Fruit fly (Drosophila melanogaster) whole organism, embryonic: ENCODE results near the gene fz.
A peak's percentile ranks its signal among the peaks of the same experiment; 100 is the strongest.

Experiments used
- Atf-2 ChIP-seq: fragments of 200-800 bp; sonication (Bioruptor generic); optimal IDR thresholded peaks from 2 replicates; lab custom pipeline; 2016; ENCODE audit warnings: missing biosample characterization, missing genetic modification characterization
- BEAF-32 ChIP-seq: fragments of 200-800 bp; sonication (Bioruptor generic); optimal IDR thresholded peaks from 3 replicates; lab custom pipeline; 2017; ENCODE audit warnings: missing biosample characterization, missing genetic modification characterization, mild to moderate bottlenecking, moderate library complexity, missing genetic modification reagents
- CG11560 ChIP-seq: fragments of 200-800 bp; sonication (Bioruptor generic); IDR thresholded peaks from 3 replicates; pipeline ENCODE4 v1.3.6; 2022; ENCODE audit warnings: missing biosample characterization, missing genetic modification characterization
- CG1233 ChIP-seq: fragments of 200-800 bp; sonication (Bioruptor generic); optimal IDR thresholded peaks from 4 replicates; lab custom pipeline; 2018; ENCODE audit warnings: missing biosample characterization, mild to moderate bottlenecking, missing genetic modification characterization
- CG13624 ChIP-seq: fragments of 200-800 bp; sonication (Bioruptor generic); optimal IDR thresholded peaks from 2 replicates; lab custom pipeline; 2016; ENCODE audit warnings: missing biosample characterization, missing genetic modification characterization
- CG15011 ChIP-seq: fragments of 200-800 bp; sonication (Bioruptor generic); optimal IDR thresholded peaks from 3 replicates; lab custom pipeline; 2018; ENCODE audit warnings: missing biosample characterization, mild to moderate bottlenecking, missing genetic modification characterization
- CG17912 ChIP-seq: fragments of 200-800 bp; sonication (Bioruptor generic); optimal IDR thresholded peaks from 2 replicates; lab custom pipeline; 2018; ENCODE audit warnings: missing biosample characterization, mild to moderate bottlenecking, missing genetic modification characterization
- CG18011 ChIP-seq: fragments of 200-800 bp; sonication (Bioruptor generic); optimal IDR thresholded peaks from 2 replicates; lab custom pipeline; 2017; ENCODE audit warnings: missing biosample characterization, missing genetic modification characterization, mild to moderate bottlenecking, moderate library complexity, missing genotype
- CG18599 ChIP-seq: fragments of 200-800 bp; sonication (Bioruptor generic); optimal IDR thresholded peaks from 3 replicates; lab custom pipeline; 2017; ENCODE audit warnings: missing biosample characterization, missing genetic modification characterization, mild to moderate bottlenecking, moderate library complexity, missing genetic modification reagents
- CG2202 ChIP-seq: fragments of 200-800 bp; sonication (Bioruptor generic); optimal IDR thresholded peaks from 2 replicates; lab custom pipeline; 2018; ENCODE audit warnings: missing biosample characterization, mild to moderate bottlenecking, missing genetic modification characterization
- CG2889 ChIP-seq: fragments of 200-800 bp; sonication (Bioruptor generic); IDR thresholded peaks from 3 replicates; pipeline ENCODE4 v1.3.6; 2022; ENCODE audit warnings: missing biosample characterization, missing genetic modification characterization
- CG30020 ChIP-seq: fragments of 200-800 bp; optimal IDR thresholded peaks from 2 replicates; lab custom pipeline; 2019; ENCODE audit warnings: missing biosample characterization, mild to moderate bottlenecking, missing genetic modification characterization, moderate library complexity
- CG31224 ChIP-seq: fragments of 200-800 bp; sonication (Bioruptor generic); IDR thresholded peaks from 2 replicates; pipeline ENCODE4 v1.3.6; 2022; ENCODE audit warnings: missing biosample characterization, missing genetic modification characterization
- CG3407 ChIP-seq: fragments of 200-800 bp; sonication (Bioruptor generic); optimal IDR thresholded peaks from 2 replicates; lab custom pipeline; 2018; ENCODE audit warnings: missing biosample characterization, mild to moderate bottlenecking, missing genetic modification characterization
- CG4707 ChIP-seq: fragments of 200-800 bp; sonication (Bioruptor generic); optimal IDR thresholded peaks from 2 replicates; lab custom pipeline; 2018; ENCODE audit warnings: missing biosample characterization, mild to moderate bottlenecking, missing genetic modification characterization, moderate library complexity
- CG6654 ChIP-seq: fragments of 200-800 bp; sonication (Bioruptor generic); optimal IDR thresholded peaks from 2 replicates; lab custom pipeline; 2017; ENCODE audit warnings: missing biosample characterization, mild to moderate bottlenecking, missing genetic modification characterization
- CG6791 ChIP-seq: fragments of 200-800 bp; sonication (Bioruptor generic); IDR thresholded peaks from 3 replicates; pipeline ENCODE4 v1.3.6; 2022; ENCODE audit warnings: missing biosample characterization, missing genetic modification characterization; ENCODE audit not compliant: partially characterized antibody
- D19A ChIP-seq: fragments of 200-800 bp; optimal IDR thresholded peaks from 3 replicates; lab custom pipeline; 2019; ENCODE audit warnings: missing biosample characterization, mild to moderate bottlenecking, missing genetic modification characterization, moderate library complexity
- Doc2 ChIP-seq: fragments of 200-800 bp; sonication (Bioruptor generic); IDR thresholded peaks from 2 replicates; pipeline ENCODE4 v1.3.6; 2022; ENCODE audit warnings: missing biosample characterization, missing genetic modification characterization
- Elba2 ChIP-seq: fragments of 200-800 bp; sonication (Bioruptor generic); optimal IDR thresholded peaks from 3 replicates; lab custom pipeline; 2016; ENCODE audit warnings: missing biosample characterization, missing genetic modification characterization
- Ets97D ChIP-seq: fragments of 200-800 bp; sonication (Bioruptor generic); optimal IDR thresholded peaks from 3 replicates; lab custom pipeline; 2016; ENCODE audit warnings: missing biosample characterization, missing genetic modification characterization
- HLH4C ChIP-seq: fragments of 200-800 bp; sonication (Bioruptor generic); IDR thresholded peaks from 3 replicates; pipeline ENCODE4 v1.3.6; 2022; ENCODE audit warnings: missing biosample characterization, missing genetic modification characterization; ENCODE audit not compliant: partially characterized antibody
- HLH54F ChIP-seq: fragments of 200-800 bp; sonication (Bioruptor generic); optimal IDR thresholded peaks from 3 replicates; lab custom pipeline; 2016; ENCODE audit warnings: missing biosample characterization, missing genetic modification characterization
- Hsf ChIP-seq: fragments of 200-800 bp; sonication (Bioruptor generic); optimal IDR thresholded peaks from 3 replicates; lab custom pipeline; 2016; ENCODE audit warnings: missing biosample characterization, missing genetic modification characterization
- NFAT ChIP-seq: fragments of 200-800 bp; sonication (Bioruptor generic); IDR thresholded peaks from 2 replicates; pipeline ENCODE4 v1.3.6; 2022; ENCODE audit warnings: missing biosample characterization, missing genetic modification characterization
- Nf-YC ChIP-seq: fragments of 200-800 bp; optimal IDR thresholded peaks from 3 replicates; lab custom pipeline; 2019; ENCODE audit warnings: missing biosample characterization, mild to moderate bottlenecking, missing genetic modification characterization, moderate library complexity
- Oli ChIP-seq: fragments of 200-800 bp; sonication (Bioruptor generic); optimal IDR thresholded peaks from 2 replicates; lab custom pipeline; 2018; ENCODE audit warnings: missing biosample characterization, mild to moderate bottlenecking, missing genetic modification characterization, moderate library complexity
- PHDP ChIP-seq: fragments of 200-800 bp; sonication (Bioruptor generic); optimal IDR thresholded peaks from 3 replicates; lab custom pipeline; 2018; ENCODE audit warnings: missing biosample characterization, mild to moderate bottlenecking, missing genetic modification characterization, moderate library complexity
- Poxn ChIP-seq: fragments of 200-800 bp; sonication (Bioruptor generic); IDR thresholded peaks from 2 replicates; pipeline ENCODE4 v1.3.6; 2022; ENCODE audit warnings: missing biosample characterization, missing genetic modification characterization
- Rfx ChIP-seq: fragments of 200-800 bp; sonication (Bioruptor generic); IDR thresholded peaks from 2 replicates; pipeline ENCODE4 v1.3.6; 2022; ENCODE audit warnings: missing biosample characterization, missing genetic modification characterization
- Sry-β ChIP-seq: fragments of 200-800 bp; sonication (Bioruptor generic); optimal IDR thresholded peaks from 2 replicates; lab custom pipeline; 2018; ENCODE audit warnings: missing biosample characterization, mild to moderate bottlenecking, missing genetic modification characterization, moderate library complexity
- Tbp ChIP-seq: fragments of >200 bp; optimal IDR thresholded peaks from 2 replicates; lab custom pipeline; 2018; ENCODE audit warnings: missing biosample characterization, missing genetic modification characterization
- bigmax ChIP-seq: fragments of 200-800 bp; sonication (Bioruptor generic); optimal IDR thresholded peaks from 2 replicates; lab custom pipeline; 2018; ENCODE audit warnings: missing biosample characterization, mild to moderate bottlenecking, missing genetic modification characterization
- cato ChIP-seq: fragments of 200-800 bp; sonication (Bioruptor generic); optimal IDR thresholded peaks from 2 replicates; lab custom pipeline; 2016; ENCODE audit warnings: missing biosample characterization, missing genetic modification characterization, borderline replicate concordance
- croc ChIP-seq: fragments of 200-800 bp; sonication (Bioruptor generic); conservative IDR thresholded peaks from 3 replicates; pipeline ENCODE4 v1.3.6; 2022; ENCODE audit warnings: missing biosample characterization, missing genetic modification characterization
- disco-r ChIP-seq: fragments of 200-800 bp; sonication (Bioruptor generic); optimal IDR thresholded peaks from 2 replicates; lab custom pipeline; 2016; ENCODE audit warnings: missing biosample characterization, missing genetic modification characterization
- dpn ChIP-seq, 2 experiments: fragments of 200-800 bp; sonication (Bioruptor generic); optimal IDR thresholded peaks; 3 replicates each; lab custom pipeline; 2016; ENCODE audit warnings: missing biosample characterization in 2 of 2, missing genetic modification characterization in 2 of 2
- eve ChIP-seq, 2 experiments: fragments of >200 bp; optimal IDR thresholded peaks; 2 replicates each; lab custom pipeline; 2017; ENCODE audit warnings: missing biosample characterization in 2 of 2, missing genetic modification characterization in 2 of 2
- gem ChIP-seq: fragments of 200-800 bp; sonication (Bioruptor generic); optimal IDR thresholded peaks from 2 replicates; lab custom pipeline; 2019; ENCODE audit warnings: missing biosample characterization, mild to moderate bottlenecking, missing genetic modification characterization, moderate library complexity
- maf-S ChIP-seq: fragments of 200-800 bp; sonication (Bioruptor generic); optimal IDR thresholded peaks from 2 replicates; lab custom pipeline; 2016; ENCODE audit warnings: missing biosample characterization, missing genetic modification characterization
- nom ChIP-seq: fragments of 200-800 bp; sonication (Bioruptor generic); optimal IDR thresholded peaks from 2 replicates; lab custom pipeline; 2017; ENCODE audit warnings: missing biosample characterization, missing genetic modification characterization, mild to moderate bottlenecking, moderate library complexity, missing genetic modification reagents
- pzg ChIP-seq: fragments of 200-800 bp; sonication (Bioruptor generic); optimal IDR thresholded peaks from 3 replicates; lab custom pipeline; 2018; ENCODE audit warnings: missing biosample characterization, mild to moderate bottlenecking, missing genetic modification characterization, moderate library complexity
- sens ChIP-seq: fragments of 200-800 bp; sonication (Bioruptor generic); peaks from one replicate; lab custom pipeline; 2016; ENCODE audit warnings: missing biosample characterization, missing genetic modification characterization
- sens-2 ChIP-seq: fragments of 200-800 bp; sonication (Bioruptor generic); IDR thresholded peaks from 2 replicates; pipeline ENCODE4 v1.3.6; 2022; ENCODE audit warnings: missing biosample characterization, missing genetic modification characterization
- slp2 ChIP-seq: fragments of 200-800 bp; sonication (Bioruptor generic); optimal IDR thresholded peaks from 2 replicates; lab custom pipeline; 2016; ENCODE audit warnings: missing biosample characterization, missing genetic modification characterization
- sna ChIP-seq: fragments of 200-800 bp; sonication (Bioruptor generic); IDR thresholded peaks from 2 replicates; pipeline ENCODE4 v1.3.6; 2022; ENCODE audit warnings: missing biosample characterization, missing genetic modification characterization; ENCODE audit not compliant: partially characterized antibody
- so ChIP-seq: fragments of 200-800 bp; sonication (Bioruptor generic); IDR thresholded peaks from 3 replicates; pipeline ENCODE4 v1.3.6; 2022; ENCODE audit warnings: missing biosample characterization, missing genetic modification characterization
- trem ChIP-seq: fragments of 200-800 bp; optimal IDR thresholded peaks from 3 replicates; lab custom pipeline; 2019; ENCODE audit warnings: missing biosample characterization, mild to moderate bottlenecking, missing genetic modification characterization, moderate library complexity
- vfl ChIP-seq: fragments of 200-800 bp; sonication (Bioruptor generic); optimal IDR thresholded peaks from 2 replicates; lab custom pipeline; 2016; ENCODE audit warnings: missing biosample characterization, missing genetic modification characterization
- yki ChIP-seq: fragments of >200 bp; optimal IDR thresholded peaks from 3 replicates; lab custom pipeline; 2018
- zf30C ChIP-seq: fragments of 200-800 bp; sonication (Bioruptor generic); optimal IDR thresholded peaks from 3 replicates; lab custom pipeline; 2018; ENCODE audit warnings: missing biosample characterization, mild to moderate bottlenecking, missing genetic modification characterization

fz gene

DNA sequence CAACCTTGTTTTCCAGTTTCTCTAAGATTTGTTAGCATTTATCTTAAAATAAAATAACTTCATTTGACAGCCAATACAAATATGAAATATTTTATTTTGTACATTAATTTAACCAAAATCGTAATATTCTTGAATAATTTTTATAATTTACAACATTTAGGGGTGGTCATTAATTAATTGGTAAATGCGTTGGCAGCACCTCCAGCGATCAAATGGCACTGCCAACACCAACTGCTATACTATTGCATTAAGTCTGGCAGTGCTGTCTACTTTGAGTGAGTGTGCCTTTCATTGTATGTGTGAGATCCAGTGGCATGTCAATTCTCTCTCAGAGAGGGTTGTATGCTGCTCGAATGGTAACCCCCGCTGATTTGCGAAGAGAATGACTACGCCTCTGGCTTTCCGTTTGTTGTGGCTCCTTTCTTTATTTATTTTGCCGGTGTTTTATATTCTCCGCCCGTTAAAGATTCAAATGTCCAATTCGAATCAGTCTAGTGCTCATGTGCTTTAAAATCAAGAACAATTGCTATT is 136.1 kb downstream of the fz start, which contains the start of gene CG3919 (continued):
- TF ChIP-seq PHDP (tag; lab: Kevin White, UChicago): peak; percentile 56
- TF ChIP-seq CG17912 (GFP tag; lab: Kevin White, UChicago): no peak
- peak; percentile 50 for TF ChIP-seq Nf-YC (tag; lab: Kevin White, UChicago)
- TF ChIP-seq disco-r: no peak
- peak; percentile 28 for TF ChIP-seq HLH54F (GFP tag; lab: Kevin White, UChicago)
- TF ChIP-seq NFAT (GFP tag; lab: Robert Waterston, UW): peak; percentile 78
- peak; percentile 59 for TF ChIP-seq Oli (tag; lab: Kevin White, UChicago)
- no peak for TF ChIP-seq zf30C
- TF ChIP-seq D19A: peak; percentile 52
- TF ChIP-seq CG30020 (tag; lab: Kevin White, UChicago): no peak
- peak in 1 of 2 experiments; percentile 61 for TF ChIP-seq eve (GFP tag; optimal IDR thresholded peaks at IDR 0.05; lab: Kevin White, UChicago)
- TF ChIP-seq Tbp: no peak
- TF ChIP-seq croc: peak; percentile 42; the same call in 1 of the 3 replicates
- TF ChIP-seq Poxn: no peak
- no peak for TF ChIP-seq CG2202 (tag; lab: Kevin White, UChicago)
- peak; percentile 15 for TF ChIP-seq CG3407 (GFP tag; lab: Kevin White, UChicago)
- TF ChIP-seq sens-2 (GFP tag; lab: Robert Waterston, UW): 0 out of 2 replicates have a peak, but pooled peaks have one; percentile 24
- no peak for TF ChIP-seq bigmax
- no peak for TF ChIP-seq CG13624
- no peak for TF ChIP-seq HLH4C (GFP tag; lab: Robert Waterston, UW)
- TF ChIP-seq CG15011: no peak
- no peak for TF ChIP-seq CG11560
- TF ChIP-seq gem (tag; lab: Kevin White, UChicago): peak; percentile 82
- TF ChIP-seq so (GFP tag; lab: Robert Waterston, UW): no peak
- TF ChIP-seq BEAF-32 (GFP tag; lab: Kevin White, UChicago): peak; percentile 23
- TF ChIP-seq nom (GFP tag; lab: Kevin White, UChicago): peak; percentile 67
- peak; percentile 40 for TF ChIP-seq Ets97D (GFP tag; lab: Kevin White, UChicago)
- TF ChIP-seq Doc2 (GFP tag; lab: Robert Waterston, UW): no peak
- peak; percentile 60 for TF ChIP-seq slp2
- TF ChIP-seq CG6654 (GFP tag; lab: Kevin White, UChicago): peak; percentile 49
- no peak for TF ChIP-seq CG4707 (GFP tag; lab: Kevin White, UChicago)
- no peak for TF ChIP-seq yki (lab: Kevin White, UChicago)
- peak; percentile 32 for TF ChIP-seq pzg (GFP tag; lab: Kevin White, UChicago)
- TF ChIP-seq Sry-β (GFP tag; lab: Kevin White, UChicago): peak; percentile 55
- TF ChIP-seq CG18599 (GFP tag; lab: Kevin White, UChicago): peak; percentile 26
- TF ChIP-seq vfl: peak; percentile 4
- TF ChIP-seq CG2889: no peak
- TF ChIP-seq dpn (GFP tag; optimal IDR thresholded peaks at IDR 0.05; lab: Kevin White, UChicago): peak; percentile 47 to 56
- peak; percentile 23 for TF ChIP-seq Elba2
- peak; percentile 16; the same call in 2 of the 3 replicates for TF ChIP-seq CG6791 (GFP tag; lab: Robert Waterston, UW)
- no peak for TF ChIP-seq CG31224 (GFP tag; lab: Robert Waterston, UW)
- TF ChIP-seq Atf-2 (GFP tag; lab: Kevin White, UChicago): peak; percentile 52
- peak; percentile 19 for TF ChIP-seq CG18011 (GFP tag; lab: Kevin White, UChicago)
- TF ChIP-seq Rfx: peak; percentile 80
- TF ChIP-seq sens (GFP tag; lab: Kevin White, UChicago): peak; percentile 92
- peak; percentile 23 for TF ChIP-seq cato (GFP tag; lab: Kevin White, UChicago)
- TF ChIP-seq sna (GFP tag; lab: Robert Waterston, UW): no peak
- TF ChIP-seq Hsf (GFP tag; lab: Kevin White, UChicago): peak; percentile 53
- peak; percentile 18 for TF ChIP-seq CG1233 (GFP tag; lab: Kevin White, UChicago)
- TF ChIP-seq maf-S: no peak
- peak; percentile 99 for TF ChIP-seq trem (tag; lab: Kevin White, UChicago)
